Fruit fly (Drosophila melanogaster): ENCODE measurements around the gene CG16781.
A peak's percentile ranks its signal among the peaks of the same experiment; 100 is the strongest.

CG16781 gene

DNA sequence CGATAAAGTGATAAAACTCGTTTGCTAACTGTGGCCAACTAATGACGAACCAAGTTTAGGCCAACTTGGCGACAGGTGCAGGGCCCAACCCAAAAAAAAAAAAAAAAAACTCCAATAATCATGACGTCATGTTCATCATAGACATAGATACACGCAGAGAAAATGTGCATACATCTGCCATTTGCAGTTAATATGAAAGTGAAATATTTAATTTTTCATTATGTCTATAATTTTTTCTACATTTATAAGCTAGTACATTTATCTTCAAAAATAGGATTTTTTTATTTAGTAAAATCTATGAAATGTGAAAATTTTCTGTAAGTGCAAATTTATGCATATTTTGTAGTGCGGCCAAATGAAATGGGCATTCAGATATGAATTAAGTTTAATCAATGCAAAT lies 32.2 kb downstream of the CG16781 start (continued):
- TF ChIP-seq CG10321 (GFP tag; IDR thresholded peaks at IDR 0.05) = peak; percentile 48; the same call in 1 of the 2 replicates
- TF ChIP-seq ewg (GFP tag; optimal IDR thresholded peaks at IDR 0.05) = peak; percentile 9
- no peak for TF ChIP-seq Max (GFP tag; optimal IDR thresholded peaks at IDR 0.05)
- TF ChIP-seq Atf-2 (GFP tag; optimal IDR thresholded peaks at IDR 0.05) = peak; percentile 16
- TF ChIP-seq CG9437 (GFP tag; optimal IDR thresholded peaks at IDR 0.05) = peak; percentile 59
- TF ChIP-seq Gug (GFP tag; IDR thresholded peaks at IDR 0.05) = 0 out of 4 replicates have a peak, but pooled peaks have one; percentile 10
- no peak for TF ChIP-seq vfl (GFP tag; optimal IDR thresholded peaks at IDR 0.05)
- no peak for TF ChIP-seq CG31365 (tag; optimal IDR thresholded peaks at IDR 0.05)
- no peak for TF ChIP-seq Mad (GFP tag; optimal IDR thresholded peaks at IDR 0.05)
- TF ChIP-seq fd96Cb (tag; optimal IDR thresholded peaks at IDR 0.05) = peak; percentile 58
- TF ChIP-seq CG3726 (GFP tag; IDR thresholded peaks at IDR 0.05) = peak; percentile 69; the same call in 1 of the 3 replicates
- peak; percentile 69; the same call in 2 of the 3 replicates for TF ChIP-seq CG11093 (GFP tag; IDR thresholded peaks at IDR 0.05)
- TF ChIP-seq Bdp1 (GFP tag; optimal IDR thresholded peaks at IDR 0.05) = no peak
- no peak for TF ChIP-seq stwl (tag; optimal IDR thresholded peaks at IDR 0.05)
- peak; percentile 15 for TF ChIP-seq CG16815 (GFP tag; optimal IDR thresholded peaks at IDR 0.05)
- no peak for TF ChIP-seq BEAF-32 (GFP tag; optimal IDR thresholded peaks at IDR 0.05)
- no peak for TF ChIP-seq sna (GFP tag; IDR thresholded peaks at IDR 0.05; ENCODE audit: partially characterized antibody)
- TF ChIP-seq CG6272 (GFP tag; IDR thresholded peaks at IDR 0.05) = peak; percentile 59
- TF ChIP-seq zen2 (GFP tag; IDR thresholded peaks at IDR 0.05; ENCODE audit: partially characterized antibody) = no peak
- TF ChIP-seq Ssrp (tag; optimal IDR thresholded peaks at IDR 0.05) = peak; percentile 60
- peak; percentile 77 for TF ChIP-seq CG3847 (GFP tag; IDR thresholded peaks at IDR 0.05)
- TF ChIP-seq CG12236 (GFP tag; optimal IDR thresholded peaks at IDR 0.05) = no peak
- TF ChIP-seq CG11247 (GFP tag; IDR thresholded peaks at IDR 0.05) = peak; percentile 76
- peak; percentile 67 for TF ChIP-seq B-H1 (GFP tag; IDR thresholded peaks at IDR 0.05)
- TF ChIP-seq wor (GFP tag; IDR thresholded peaks at IDR 0.05) = peak; percentile 72
- no peak for TF ChIP-seq D (optimal IDR thresholded peaks at IDR 0.05)
- peak; percentile 12 for TF ChIP-seq D (GFP tag; optimal IDR thresholded peaks at IDR 0.05)
- peak; percentile 68 for TF ChIP-seq Sox100B (GFP tag; optimal IDR thresholded peaks at IDR 0.05)
- peak; percentile 71 for TF ChIP-seq CG13424 (tag; optimal IDR thresholded peaks at IDR 0.05)
- no peak for TF ChIP-seq Sry-δ (GFP tag; optimal IDR thresholded peaks at IDR 0.05)
- TF ChIP-seq eve (GFP tag; optimal IDR thresholded peaks at IDR 0.05) = peak in 1 of 2 experiments; percentile 60
- TF ChIP-seq CG16779 (GFP tag; IDR thresholded peaks at IDR 0.05) = no peak
- TF ChIP-seq HLHmδ (GFP tag; optimal IDR thresholded peaks at IDR 0.05) = no peak
- no peak for TF ChIP-seq CG31388 (GFP tag; optimal IDR thresholded peaks at IDR 0.05)
- TF ChIP-seq CG4404 (GFP tag; IDR thresholded peaks at IDR 0.05) = peak; percentile 67
- TF ChIP-seq CG4730 (GFP tag; IDR thresholded peaks at IDR 0.05) = peak; percentile 52
- TF ChIP-seq ssp (GFP tag; IDR thresholded peaks at IDR 0.05) = peak; percentile 73
- TF ChIP-seq ttk (GFP tag; IDR thresholded peaks at IDR 0.05) = peak; percentile 80
- TF ChIP-seq Trl (optimal IDR thresholded peaks at IDR 0.05) = no peak
- TF ChIP-seq Trl (GFP tag; optimal IDR thresholded peaks at IDR 0.05) = no peak
- peak; percentile 35 for TF ChIP-seq CG15601 (tag; optimal IDR thresholded peaks at IDR 0.05)
- TF ChIP-seq p53 (GFP tag; optimal IDR thresholded peaks at IDR 0.05) = no peak
- no peak for TF ChIP-seq CG33557 (GFP tag; optimal IDR thresholded peaks at IDR 0.05)
- peak; percentile 26 for TF ChIP-seq CG13624 (GFP tag; optimal IDR thresholded peaks at IDR 0.05)
- no peak for TF ChIP-seq Usf (GFP tag; optimal IDR thresholded peaks at IDR 0.05)
- peak; percentile 72 for TF ChIP-seq CG12391 (tag; optimal IDR thresholded peaks at IDR 0.05)
- peak; percentile 87 for TF ChIP-seq CG14441 (GFP tag; IDR thresholded peaks at IDR 0.05)
- no peak for TF ChIP-seq CG3163 (GFP tag; optimal IDR thresholded peaks at IDR 0.05)
- TF ChIP-seq CG10654 (GFP tag; optimal IDR thresholded peaks at IDR 0.05) = peak; percentile 41
- no peak for TF ChIP-seq jing (GFP tag; optimal IDR thresholded peaks at IDR 0.05)
- peak; percentile 60; the same call in 2 of the 3 replicates for TF ChIP-seq CG7357 (GFP tag; IDR thresholded peaks at IDR 0.05)
- no peak for TF ChIP-seq mld (GFP tag; IDR thresholded peaks at IDR 0.05; ENCODE audit: partially characterized antibody)
